Fruit fly (Drosophila melanogaster): ENCODE measurements around the gene Ork1.
A peak's percentile ranks its signal among the peaks of the same experiment; 100 is the strongest.

Ork1 gene

dm6 chrX:10846972-10847435, 44.0 kb downstream of the Ork1 start, which contains the start of gene sbr (continued):
- no peak for TF ChIP-seq CG10274 (GFP tag; optimal IDR thresholded peaks at IDR 0.05)
- TF ChIP-seq Nf-YA (GFP tag; IDR thresholded peaks at IDR 0.05) = no peak
- no peak for TF ChIP-seq CrebB (tag; optimal IDR thresholded peaks at IDR 0.05)
- no peak for TF ChIP-seq CG8359 (GFP tag; optimal IDR thresholded peaks at IDR 0.05; ENCODE audit: borderline replicate concordance)
- TF ChIP-seq HLH3B (GFP tag; IDR thresholded peaks at IDR 0.05) = no peak
- TF ChIP-seq tll (GFP tag; optimal IDR thresholded peaks at IDR 0.05) = no peak
- no peak for TF ChIP-seq cad (GFP tag; optimal IDR thresholded peaks at IDR 0.05)
- peak; percentile 13 for TF ChIP-seq CG17829 (tag; optimal IDR thresholded peaks at IDR 0.05)
- TF ChIP-seq Dref (GFP tag; IDR thresholded peaks at IDR 0.05) = peak; percentile 69
- TF ChIP-seq Doc2 (GFP tag; IDR thresholded peaks at IDR 0.05) = no peak
- TF ChIP-seq lov (optimal IDR thresholded peaks at IDR 0.05) = no peak
- no peak for TF ChIP-seq lov (GFP tag; IDR thresholded peaks at IDR 0.05)
- no peak for TF ChIP-seq bigmax (GFP tag; optimal IDR thresholded peaks at IDR 0.05)
- no peak for TF ChIP-seq Nf-YB (GFP tag; optimal IDR thresholded peaks at IDR 0.05)
- no peak for TF ChIP-seq CG31224 (GFP tag; IDR thresholded peaks at IDR 0.05)
- TF ChIP-seq hkb (optimal IDR thresholded peaks at IDR 0.05) = no peak
- no peak for TF ChIP-seq hkb (GFP tag; IDR thresholded peaks at IDR 0.05)
- no peak for TF ChIP-seq jigr1 (GFP tag; IDR thresholded peaks at IDR 0.05)
- no peak for TF ChIP-seq corto (GFP tag; optimal IDR thresholded peaks at IDR 0.05)
- TF ChIP-seq so (GFP tag; IDR thresholded peaks at IDR 0.05) = no peak
- TF ChIP-seq CG14667 (GFP tag; IDR thresholded peaks at IDR 0.05) = no peak
- no peak for TF ChIP-seq run (tag; optimal IDR thresholded peaks at IDR 0.05)
- no peak for TF ChIP-seq CG6654 (GFP tag; optimal IDR thresholded peaks at IDR 0.05)
- TF ChIP-seq Bgb (GFP tag; IDR thresholded peaks at IDR 0.05; ENCODE audit: partially characterized antibody) = peak; percentile 76
- TF ChIP-seq seq (GFP tag; IDR thresholded peaks at IDR 0.05) = no peak
- TF ChIP-seq CG10462 (GFP tag; optimal IDR thresholded peaks at IDR 0.05) = no peak
- TF ChIP-seq knrl (GFP tag; IDR thresholded peaks at IDR 0.05; ENCODE audit: partially characterized antibody) = peak; percentile 83; the same call in 2 of the 3 replicates
- no peak for TF ChIP-seq CG11695 (GFP tag; IDR thresholded peaks at IDR 0.05)
- TF ChIP-seq CG1647 (GFP tag; optimal IDR thresholded peaks at IDR 0.05) = no peak
- TF ChIP-seq Hey (tag; optimal IDR thresholded peaks at IDR 0.05) = no peak
- TF ChIP-seq CG7556 (GFP tag; optimal IDR thresholded peaks at IDR 0.05) = no peak
- no peak for TF ChIP-seq p53 (GFP tag; optimal IDR thresholded peaks at IDR 0.05)
- TF ChIP-seq CG30431 (GFP tag; optimal IDR thresholded peaks at IDR 0.05) = no peak
- TF ChIP-seq CG15011 (GFP tag; optimal IDR thresholded peaks at IDR 0.05) = no peak
- no peak for TF ChIP-seq oc (tag; optimal IDR thresholded peaks at IDR 0.05)
- TF ChIP-seq CG9797 (GFP tag; optimal IDR thresholded peaks at IDR 0.05) = no peak
- no peak for TF ChIP-seq Fer1 (GFP tag; optimal IDR thresholded peaks at IDR 0.05)
- no peak for TF ChIP-seq bab2 (GFP tag; optimal IDR thresholded peaks at IDR 0.05)
- TF ChIP-seq mld (GFP tag; IDR thresholded peaks at IDR 0.05; ENCODE audit: partially characterized antibody) = no peak; the same call in 2 of the 3 replicates
- peak; percentile 85 for TF ChIP-seq CG2116 (GFP tag; optimal IDR thresholded peaks at IDR 0.05)
- no peak for TF ChIP-seq Ets65A (GFP tag)
- peak; percentile 73 for TF ChIP-seq phol (tag; optimal IDR thresholded peaks at IDR 0.05)
- TF ChIP-seq CG8089 (GFP tag; optimal IDR thresholded peaks at IDR 0.05) = no peak
- no peak for TF ChIP-seq jing (GFP tag; optimal IDR thresholded peaks at IDR 0.05)
- no peak for TF ChIP-seq fru (optimal IDR thresholded peaks at IDR 0.05)
- no peak for TF ChIP-seq CG17612 (GFP tag; IDR thresholded peaks at IDR 0.05)
- TF ChIP-seq MBD-R2 (GFP tag; IDR thresholded peaks at IDR 0.05) = peak; percentile 15; the same call in 1 of the 2 replicates
- TF ChIP-seq pros (GFP tag; optimal IDR thresholded peaks at IDR 0.05) = no peak
- TF ChIP-seq dm (GFP tag; optimal IDR thresholded peaks at IDR 0.05) = no peak
- no peak for TF ChIP-seq az2 (GFP tag; optimal IDR thresholded peaks at IDR 0.05)
- no peak for TF ChIP-seq CG17385 (GFP tag; optimal IDR thresholded peaks at IDR 0.05)
- TF ChIP-seq CG2199 (GFP tag; IDR thresholded peaks at IDR 0.05) = no peak
- TF ChIP-seq her (GFP tag; optimal IDR thresholded peaks at IDR 0.05) = no peak

Measured in whole organism, embryonic.